Worm (Caenorhabditis elegans) whole organism, L2 larva: ENCODE measurements around the gene efa-6.

Experiments
- C34F6.9 ChIP-seq: fragments of 150-350 bp; optimal IDR thresholded peaks from 2 replicates; lab custom pipeline; 2014; ENCODE audit warnings: missing biosample characterization, missing genetic modification characterization
- F13H6.1 ChIP-seq: sonication (generic microtip); optimal IDR thresholded peaks from 2 replicates; lab custom pipeline; 2016; ENCODE audit warnings: missing genetic modification characterization, missing compliant biosample characterization
- Y55F3AM.14 ChIP-seq: fragments of 200-800 bp; sonication (Bioruptor generic); optimal IDR thresholded peaks from 2 replicates; lab custom pipeline; 2018; ENCODE audit warnings: mild to moderate bottlenecking, missing genetic modification characterization, missing compliant biosample characterization
- ama-1 ChIP-seq: fragments of 150-350 bp; optimal IDR thresholded peaks from 2 replicates; lab custom pipeline; 2018; ENCODE audit warnings: inconsistent platforms
- blmp-1 ChIP-seq: sonication (generic microtip); optimal IDR thresholded peaks from 2 replicates; lab custom pipeline; 2017; ENCODE audit warnings: missing genetic modification characterization, mild to moderate bottlenecking, missing compliant biosample characterization, antibody characterized with exemption, moderate library complexity; ENCODE audit not compliant: insufficient read depth
- ceh-82 ChIP-seq: fragments of 150-350 bp; optimal IDR thresholded peaks from 2 replicates; lab custom pipeline; 2014; ENCODE audit warnings: missing biosample characterization, missing genetic modification characterization
- crh-2 ChIP-seq: sonication (generic microtip); optimal IDR thresholded peaks from 2 replicates; lab custom pipeline; 2017; ENCODE audit warnings: missing biosample characterization, missing genetic modification characterization
- elt-3 ChIP-seq: sonication (generic microtip); optimal IDR thresholded peaks from 2 replicates; lab custom pipeline; 2017; ENCODE audit warnings: missing biosample characterization, missing genetic modification characterization
- gmeb-1 ChIP-seq: fragments of 150-350 bp; optimal IDR thresholded peaks from 2 replicates; lab custom pipeline; 2014; ENCODE audit warnings: missing biosample characterization, missing genetic modification characterization
- lin-11 ChIP-seq: fragments of 150-350 bp; sonication (generic microtip); optimal IDR thresholded peaks from 2 replicates; lab custom pipeline; 2014; ENCODE audit warnings: missing biosample characterization, missing genetic modification characterization, inconsistent platforms, mixed read lengths
- lin-13 ChIP-seq: fragments of 150-350 bp; optimal IDR thresholded peaks from 2 replicates; lab custom pipeline; 2014; ENCODE audit warnings: missing biosample characterization, missing genetic modification reagents, missing genetic modification characterization
- lin-39 ChIP-seq: fragments of 150-350 bp; optimal IDR thresholded peaks from 2 replicates; lab custom pipeline; 2014; ENCODE audit warnings: missing biosample characterization, missing genetic modification reagents, missing genetic modification characterization
- lsy-2 ChIP-seq, 2 experiments: fragments of 150-350 bp in 1 of 2; sonication (generic microtip) in 1 of 2; optimal IDR thresholded peaks; 2 replicates each; lab custom pipeline; 2014 to 2017; ENCODE audit warnings: missing biosample characterization in 2 of 2, missing genetic modification characterization in 2 of 2
- mbf-1 ChIP-seq: sonication (generic microtip); optimal IDR thresholded peaks from 2 replicates; lab custom pipeline; 2017; ENCODE audit warnings: missing biosample characterization, missing genetic modification characterization
- mdl-1 ChIP-seq, 2 experiments: fragments of 150-350 bp in 1 of 2; sonication (generic microtip) in 1 of 2; optimal IDR thresholded peaks; 2 replicates each; lab custom pipeline; 2017; ENCODE audit warnings: missing biosample characterization in 2 of 2, missing genetic modification characterization in 2 of 2
- nhr-11 ChIP-seq: fragments of 150-350 bp; optimal IDR thresholded peaks from 2 replicates; lab custom pipeline; 2014; ENCODE audit warnings: missing biosample characterization, missing genetic modification characterization
- nhr-12 ChIP-seq: fragments of 150-350 bp; optimal IDR thresholded peaks from 2 replicates; lab custom pipeline; 2014; ENCODE audit warnings: missing biosample characterization, missing genetic modification characterization
- nhr-129 ChIP-seq: fragments of 150-350 bp; optimal IDR thresholded peaks from 2 replicates; lab custom pipeline; 2014; ENCODE audit warnings: missing biosample characterization, missing genetic modification characterization
- nhr-6 ChIP-seq: fragments of 150-350 bp; optimal IDR thresholded peaks from 2 replicates; lab custom pipeline; 2014; ENCODE audit warnings: missing biosample characterization, missing genetic modification characterization
- nhr-77 ChIP-seq: fragments of 150-350 bp; optimal IDR thresholded peaks from 2 replicates; lab custom pipeline; 2014; ENCODE audit warnings: missing biosample characterization, missing genetic modification characterization
- peb-1 ChIP-seq: fragments of 150-350 bp; optimal IDR thresholded peaks from 2 replicates; lab custom pipeline; 2014; ENCODE audit warnings: missing biosample characterization, missing genetic modification characterization
- sem-4 ChIP-seq: fragments of 150-350 bp; optimal IDR thresholded peaks from 2 replicates; lab custom pipeline; 2014; ENCODE audit warnings: missing biosample characterization, missing genetic modification reagents, missing genetic modification characterization
- sma-3 ChIP-seq: sonication (generic microtip); optimal IDR thresholded peaks from 2 replicates; lab custom pipeline; 2016; ENCODE audit warnings: missing genetic modification reagents, missing genetic modification characterization, missing compliant biosample characterization
- sma-9 ChIP-seq, 2 experiments: fragments of 150-350 bp in 1 of 2; sonication (generic microtip) in 1 of 2; optimal IDR thresholded peaks; 2 replicates each; lab custom pipeline; 2014 to 2016; ENCODE audit warnings: missing genetic modification characterization in 2 of 2, mild to moderate bottlenecking in 1 of 2, missing biosample characterization in 1 of 2, missing compliant biosample characterization in 1 of 2, missing genetic modification reagents in 1 of 2, moderate library complexity in 1 of 2
- snpc-4 ChIP-seq: fragments of 150-350 bp; optimal IDR thresholded peaks from 2 replicates; lab custom pipeline; 2014; ENCODE audit warnings: missing biosample characterization, missing genetic modification characterization
- unc-55 ChIP-seq: fragments of 150-350 bp; sonication (generic microtip); optimal IDR thresholded peaks from 3 replicates; lab custom pipeline; 2014; ENCODE audit warnings: missing biosample characterization, missing genetic modification reagents, missing genetic modification characterization
- unc-62 ChIP-seq: fragments of 150-350 bp; optimal IDR thresholded peaks from 2 replicates; lab custom pipeline; 2014; ENCODE audit warnings: missing biosample characterization, missing genetic modification reagents, missing genetic modification characterization
- zag-1 ChIP-seq: fragments of 150-350 bp; optimal IDR thresholded peaks from 2 replicates; lab custom pipeline; 2014; ENCODE audit warnings: missing biosample characterization, missing genetic modification characterization
- ztf-4 ChIP-seq: fragments of 150-350 bp; optimal IDR thresholded peaks from 2 replicates; lab custom pipeline; 2014; ENCODE audit warnings: missing biosample characterization, missing genetic modification characterization

The efa-6 gene

ce11 chrIV:12594574-12594973 lies 19.9 kb downstream of the efa-6 start (continued):
- TF ChIP-seq sma-3 (GFP tag; lab: Kevin White, UChicago) (peak; percentile 59), lsy-2 (tag; optimal IDR thresholded peaks at IDR 0.05; lab: Kevin White, UChicago) (peak; percentile 57 to 75), zag-1 (tag; lab: Kevin White, UChicago) (peak; percentile 60), mdl-1 (tag; optimal IDR thresholded peaks at IDR 0.05; lab: Kevin White, UChicago) (peak in 1 of 2 experiments; percentile 52), unc-62 (GFP tag; lab: Kevin White, UChicago) (no peak), ama-1 (lab: Kevin White, UChicago) (no peak), nhr-77 (tag; lab: Kevin White, UChicago) (no peak), peb-1 (no peak)
- TF ChIP-seq, all 48 proteins: peak for 18

ce11 chrIV:12590373-12590772 lies 24.2 kb downstream of the efa-6 start, which contains the start of gene cul-6:
cul-6 (minus strand) TSS chrIV:12590451.
- no peak for TF ChIP-seq lin-39 (tag; lab: Kevin White, UChicago)
- TF ChIP-seq lin-13: no peak
- TF ChIP-seq elt-3 (tag; lab: Kevin White, UChicago): no peak
- peak; percentile 27 for TF ChIP-seq unc-55 (GFP tag; lab: Kevin White, UChicago)

- TF ChIP-seq sem-4 (tag; lab: Kevin White, UChicago): no peak
Observed at ce11 chrIV:12585966-12586365, 28.6 kb downstream of the efa-6 start, which contains the start of gene K08E7.8. K08E7.8 (minus strand) TSS chrIV:12586066.

- TF ChIP-seq F13H6.1: peak; percentile 20
- TF ChIP-seq sma-9 (GFP tag; optimal IDR thresholded peaks at IDR 0.05; lab: Kevin White, UChicago): no peak
- no peak for TF ChIP-seq sma-9 (tag; optimal IDR thresholded peaks at IDR 0.05; lab: Kevin White, UChicago)
- peak; percentile 43 for TF ChIP-seq zag-1 (tag; lab: Kevin White, UChicago)
- TF ChIP-seq nhr-11 (tag; lab: Kevin White, UChicago): no peak
- TF ChIP-seq nhr-12 (tag; lab: Kevin White, UChicago): no peak
- no peak for TF ChIP-seq Y55F3AM.14 (GFP tag; lab: Kevin White, UChicago)
- TF ChIP-seq mdl-1 (tag; optimal IDR thresholded peaks at IDR 0.05; lab: Kevin White, UChicago): peak in 1 of 2 experiments; percentile 45
- no peak for TF ChIP-seq nhr-77 (tag; lab: Kevin White, UChicago)
- TF ChIP-seq nhr-129 (tag; lab: Kevin White, UChicago): peak; percentile 21
- peak; percentile 25 for TF ChIP-seq crh-2 (tag; lab: Kevin White, UChicago)
- peak; percentile 42 for TF ChIP-seq unc-55 (GFP tag; lab: Kevin White, UChicago)
- TF ChIP-seq C34F6.9 (tag; lab: Kevin White, UChicago): peak; percentile 74
- TF ChIP-seq lin-13: peak; percentile 6
- peak; percentile 47 for TF ChIP-seq snpc-4 (tag; lab: Kevin White, UChicago)
Observed at ce11 chrIV:12584146-12584545, 30.4 kb downstream of the efa-6 start.

ce11 chrIV:12583181-12583580 lies 31.3 kb downstream of the efa-6 start:
- TF ChIP-seq sem-4 (tag; lab: Kevin White, UChicago) (peak; percentile 1), lsy-2 (tag; optimal IDR thresholded peaks at IDR 0.05; lab: Kevin White, UChicago) (peak in 1 of 2 experiments; percentile 17), gmeb-1 (tag; lab: Kevin White, UChicago) (no peak), C34F6.9 (tag; lab: Kevin White, UChicago) (peak; percentile 54), ztf-4 (tag; lab: Kevin White, UChicago) (no peak), lin-11 (tag; lab: Kevin White, UChicago) (no peak), ceh-82 (no peak), blmp-1 (tag; lab: Kevin White, UChicago) (no peak), nhr-77 (tag; lab: Kevin White, UChicago) (no peak), peb-1 (no peak), zag-1 (tag; lab: Kevin White, UChicago) (no peak), nhr-6 (tag; lab: Kevin White, UChicago) (no peak), ama-1 (lab: Kevin White, UChicago) (no peak), crh-2 (tag; lab: Kevin White, UChicago) (peak; percentile 1)

ce11 chrIV:12581046-12581445 lies 33.5 kb downstream of the efa-6 start, which contains the start of gene K08E7.6:
K08E7.6 (minus strand) TSS chrIV:12581146.
- TF ChIP-seq mbf-1 (tag; lab: Kevin White, UChicago): no peak
- TF ChIP-seq ama-1 (lab: Kevin White, UChicago): no peak
- TF ChIP-seq ztf-4 (tag; lab: Kevin White, UChicago): no peak
- TF ChIP-seq, all 48 proteins: peak for 0
